Worm (Caenorhabditis elegans) whole organism, mixed stage, embryonic: ENCODE measurements around the gene fbxa-166.

Experiments
- ceh-83 ChIP-seq: fragments of 200-800 bp; sonication (Bioruptor generic); optimal IDR thresholded peaks from 2 replicates; lab custom pipeline; 2018; ENCODE audit warnings: mild to moderate bottlenecking, missing genetic modification characterization, missing compliant biosample characterization
- ces-1 ChIP-seq: fragments of 150-350 bp; optimal IDR thresholded peaks from 2 replicates; lab custom pipeline; 2014; ENCODE audit warnings: missing biosample characterization, missing genetic modification reagents, missing genetic modification characterization
- elt-1 ChIP-seq: sonication (generic microtip); optimal IDR thresholded peaks from 2 replicates; lab custom pipeline; 2017; ENCODE audit warnings: missing genetic modification characterization, mild to moderate bottlenecking, missing compliant biosample characterization, antibody characterized with exemption, moderate library complexity, borderline replicate concordance; ENCODE audit not compliant: insufficient read depth
- lin-13 ChIP-seq: fragments of 150-350 bp; optimal IDR thresholded peaks from 2 replicates; lab custom pipeline; 2014; ENCODE audit warnings: missing biosample characterization, missing genetic modification characterization
- mab-5 ChIP-seq: fragments of 150-350 bp; optimal IDR thresholded peaks from 2 replicates; lab custom pipeline; 2014; ENCODE audit warnings: missing biosample characterization, missing genetic modification characterization
- sem-2 ChIP-seq: fragments of 200-800 bp; sonication (Bioruptor generic); optimal IDR thresholded peaks from 2 replicates; lab custom pipeline; 2018; ENCODE audit warnings: mild to moderate bottlenecking, missing genetic modification characterization, missing compliant biosample characterization
- snpc-4 ChIP-seq: fragments of 150-350 bp; optimal IDR thresholded peaks from 2 replicates; lab custom pipeline; 2014; ENCODE audit warnings: missing biosample characterization, missing genetic modification characterization
- unc-62 ChIP-seq: fragments of 150-350 bp; optimal IDR thresholded peaks from 2 replicates; lab custom pipeline; 2014; ENCODE audit warnings: missing biosample characterization, missing genetic modification reagents, missing genetic modification characterization
- ztf-11 ChIP-seq: fragments of 150-350 bp; optimal IDR thresholded peaks from 2 replicates; lab custom pipeline; 2014; ENCODE audit warnings: missing biosample characterization, missing genetic modification characterization

ce11 chrII:1640496-1640895 is 21.6 kb upstream of the fbxa-166 start, which contains the start of gene srh-72:
- TF ChIP-seq unc-62 (GFP tag; lab: Kevin White, UChicago) (no peak), ztf-11 (tag; lab: Kevin White, UChicago) (no peak), lin-13 (tag; lab: Kevin White, UChicago) (no peak), snpc-4 (tag; lab: Kevin White, UChicago) (no peak), mab-5 (tag; lab: Kevin White, UChicago) (no peak), elt-1 (tag; lab: Kevin White, UChicago) (no peak), ces-1 (GFP tag; lab: Kevin White, UChicago) (no peak), sem-2 (GFP tag; lab: Kevin White, UChicago) (no peak), ceh-83 (GFP tag; lab: Kevin White, UChicago) (no peak)
